Fruit fly (Drosophila melanogaster) whole organism, embryonic: ENCODE results near the gene yellow-e2.

ENCODE experiments used
- ATbp ChIP-seq: fragments of 200-800 bp; sonication (Bioruptor generic); optimal IDR thresholded peaks from 2 replicates; lab custom pipeline; 2017; ENCODE audit warnings: missing biosample characterization, mild to moderate bottlenecking, missing genetic modification characterization, missing genetic modification reagents
- CG11093 ChIP-seq: fragments of 200-800 bp; sonication (Bioruptor generic); IDR thresholded peaks from 3 replicates; pipeline ENCODE4 v1.3.6; 2022; ENCODE audit warnings: missing biosample characterization, missing genetic modification characterization
- CG1233 ChIP-seq: fragments of 200-800 bp; sonication (Bioruptor generic); optimal IDR thresholded peaks from 4 replicates; lab custom pipeline; 2018; ENCODE audit warnings: missing biosample characterization, mild to moderate bottlenecking, missing genetic modification characterization
- CG13775 ChIP-seq: fragments of 200-800 bp; sonication (Bioruptor generic); optimal IDR thresholded peaks from 3 replicates; lab custom pipeline; 2017; ENCODE audit warnings: missing biosample characterization, mild to moderate bottlenecking, missing genetic modification characterization
- CG17186 ChIP-seq: fragments of 200-800 bp; sonication (Bioruptor generic); optimal IDR thresholded peaks from 3 replicates; lab custom pipeline; 2017; ENCODE audit warnings: missing biosample characterization, missing genetic modification reagents, missing genetic modification characterization
- CG18599 ChIP-seq: fragments of 200-800 bp; sonication (Bioruptor generic); optimal IDR thresholded peaks from 3 replicates; lab custom pipeline; 2017; ENCODE audit warnings: missing biosample characterization, missing genetic modification characterization, mild to moderate bottlenecking, moderate library complexity, missing genetic modification reagents
- CG2120 ChIP-seq: fragments of 200-800 bp; sonication (Bioruptor generic); optimal IDR thresholded peaks from 3 replicates; lab custom pipeline; 2016; ENCODE audit warnings: missing biosample characterization, missing genetic modification characterization
- CG2678 ChIP-seq: fragments of 200-800 bp; sonication (Bioruptor generic); optimal IDR thresholded peaks from 3 replicates; lab custom pipeline; 2019; ENCODE audit warnings: missing biosample characterization, mild to moderate bottlenecking, missing genetic modification characterization, moderate library complexity
- CG2712 ChIP-seq: fragments of 200-800 bp; optimal IDR thresholded peaks from 3 replicates; lab custom pipeline; 2019; ENCODE audit warnings: missing biosample characterization, mild to moderate bottlenecking, missing genetic modification characterization, moderate library complexity
- CG34422 ChIP-seq: fragments of 200-800 bp; sonication (Bioruptor generic); IDR thresholded peaks from 3 replicates; pipeline ENCODE4 v1.3.6; 2022; ENCODE audit warnings: missing biosample characterization, missing genetic modification characterization
- CG42726 ChIP-seq: fragments of 200-800 bp; sonication (Bioruptor generic); IDR thresholded peaks from 2 replicates; pipeline ENCODE4 v1.3.6; 2022; ENCODE audit warnings: missing biosample characterization, missing genetic modification characterization; ENCODE audit not compliant: partially characterized antibody
- CG4282 ChIP-seq: fragments of 200-800 bp; sonication (Bioruptor generic); optimal IDR thresholded peaks from 2 replicates; lab custom pipeline; 2016; ENCODE audit warnings: missing biosample characterization, missing genetic modification characterization
- CG4424 ChIP-seq: fragments of 200-800 bp; sonication (Bioruptor generic); optimal IDR thresholded peaks from 3 replicates; lab custom pipeline; 2016; ENCODE audit warnings: missing biosample characterization, missing genetic modification characterization
- CG4617 ChIP-seq: fragments of 200-800 bp; sonication (Bioruptor generic); optimal IDR thresholded peaks from 3 replicates; lab custom pipeline; 2016; ENCODE audit warnings: missing biosample characterization, missing genetic modification characterization, borderline replicate concordance
- CG4820 ChIP-seq: fragments of 200-800 bp; sonication (Bioruptor generic); optimal IDR thresholded peaks from 3 replicates; lab custom pipeline; 2016; ENCODE audit warnings: missing biosample characterization, missing genetic modification characterization
- CG6254 ChIP-seq: fragments of 200-800 bp; sonication (Bioruptor generic); optimal IDR thresholded peaks from 3 replicates; lab custom pipeline; 2017; ENCODE audit warnings: mild to moderate bottlenecking, missing biosample characterization, missing genetic modification reagents, missing genetic modification characterization
- CG6689 ChIP-seq: fragments of 200-800 bp; sonication (Bioruptor generic); IDR thresholded peaks from 2 replicates; pipeline ENCODE4 v1.3.6; 2022; ENCODE audit warnings: missing biosample characterization, missing genetic modification characterization
- CG6791 ChIP-seq: fragments of 200-800 bp; sonication (Bioruptor generic); IDR thresholded peaks from 3 replicates; pipeline ENCODE4 v1.3.6; 2022; ENCODE audit warnings: missing biosample characterization, missing genetic modification characterization; ENCODE audit not compliant: partially characterized antibody
- CG9727 ChIP-seq: fragments of 200-800 bp; sonication (Bioruptor generic); optimal IDR thresholded peaks from 3 replicates; lab custom pipeline; 2017; ENCODE audit warnings: missing biosample characterization, mild to moderate bottlenecking, missing genetic modification characterization
- Dad ChIP-seq: fragments of 200-800 bp; sonication (Bioruptor generic); optimal IDR thresholded peaks from 3 replicates; lab custom pipeline; 2016; ENCODE audit warnings: missing biosample characterization, missing genetic modification characterization
- Drgx ChIP-seq: fragments of 200-800 bp; sonication (Bioruptor generic); IDR thresholded peaks from 2 replicates; pipeline ENCODE4 v1.3.6; 2022; ENCODE audit warnings: missing biosample characterization, missing genetic modification characterization
- E2f1 ChIP-seq: fragments of 200-800 bp; sonication (Bioruptor generic); IDR thresholded peaks from 2 replicates; pipeline ENCODE4 v1.3.6; 2022; ENCODE audit warnings: missing biosample characterization, missing genetic modification characterization
- Hr39 ChIP-seq: fragments of >200 bp; optimal IDR thresholded peaks from 2 replicates; lab custom pipeline; 2017
- Hr78 ChIP-seq, 2 experiments: fragments of 200-800 bp in 1 of 2; fragments of >200 bp in 1 of 2; sonication (Bioruptor generic) in 1 of 2; optimal IDR thresholded peaks; 2 replicates each; lab custom pipeline; 2017 to 2019; ENCODE audit warnings: missing biosample characterization in 2 of 2, missing genetic modification characterization in 2 of 2, mild to moderate bottlenecking in 1 of 2, moderate library complexity in 1 of 2
- Med ChIP-seq: fragments of 200-800 bp; sonication (Bioruptor generic); peaks from one replicate; lab custom pipeline; 2016; ENCODE audit warnings: missing biosample characterization, missing genetic modification characterization, mild to moderate bottlenecking, inconsistent platforms, moderate library complexity
- NfI ChIP-seq: fragments of 200-800 bp; sonication (Bioruptor generic); optimal IDR thresholded peaks from 3 replicates; lab custom pipeline; 2018; ENCODE audit warnings: missing biosample characterization, mild to moderate bottlenecking, missing genetic modification characterization, moderate library complexity
- Oaz ChIP-seq: fragments of 200-800 bp; sonication (Bioruptor generic); IDR thresholded peaks from 2 replicates; pipeline ENCODE4 v1.3.6; 2022; ENCODE audit warnings: missing biosample characterization, missing genetic modification characterization
- Pdp1 ChIP-seq, 2 experiments: fragments of 200-800 bp; sonication (Bioruptor generic); optimal IDR thresholded peaks; 3 replicates each; lab custom pipeline; 2016; ENCODE audit warnings: missing biosample characterization in 2 of 2, missing genetic modification characterization in 2 of 2, mild to moderate bottlenecking in 1 of 2, moderate library complexity in 1 of 2
- Taf1 ChIP-seq: fragments of 200-800 bp; sonication (Bioruptor generic); IDR thresholded peaks from 2 replicates; pipeline ENCODE4 v1.3.6; 2022; ENCODE audit warnings: missing biosample characterization, missing genetic modification characterization
- Trl ChIP-seq, 3 experiments: fragments of >200 bp in 2 of 3; fragments of 200-800 bp in 1 of 3; sonication (Bioruptor generic) in 1 of 3; optimal IDR thresholded peaks; 2 replicates in 1 of 3; 3 replicates in 2 of 3; lab custom pipeline; 2016 to 2017; ENCODE audit warnings: missing biosample characterization in 1 of 3, missing genetic modification characterization in 1 of 3
- Usf ChIP-seq: fragments of 200-800 bp; sonication (Bioruptor generic); optimal IDR thresholded peaks from 2 replicates; lab custom pipeline; 2017; ENCODE audit warnings: missing genotype, missing biosample characterization, missing genetic modification characterization
- br ChIP-seq: fragments of >200 bp; optimal IDR thresholded peaks from 2 replicates; lab custom pipeline; 2017
- esg ChIP-seq: fragments of 200-800 bp; sonication (Bioruptor generic); conservative IDR thresholded peaks from 2 replicates; pipeline ENCODE4 v1.3.6; 2022; ENCODE audit warnings: missing biosample characterization, missing genetic modification characterization
- ewg ChIP-seq: fragments of 200-800 bp; sonication (Bioruptor generic); optimal IDR thresholded peaks from 3 replicates; lab custom pipeline; 2017; ENCODE audit warnings: mild to moderate bottlenecking, missing biosample characterization, missing genetic modification reagents, missing genetic modification characterization
- grau ChIP-seq: fragments of 200-800 bp; optimal IDR thresholded peaks from 3 replicates; lab custom pipeline; 2019; ENCODE audit warnings: missing biosample characterization, mild to moderate bottlenecking, missing genetic modification characterization, moderate library complexity
- her ChIP-seq: fragments of 200-800 bp; sonication (Bioruptor generic); optimal IDR thresholded peaks from 2 replicates; lab custom pipeline; 2016; ENCODE audit warnings: missing biosample characterization, missing genetic modification characterization
- hth ChIP-seq: fragments of >200 bp; optimal IDR thresholded peaks from 2 replicates; lab custom pipeline; 2017; ENCODE audit warnings: inconsistent platforms
- kni ChIP-seq: fragments of 200-800 bp; sonication (Bioruptor generic); optimal IDR thresholded peaks from 3 replicates; lab custom pipeline; 2017; ENCODE audit warnings: mild to moderate bottlenecking, missing biosample characterization, missing genetic modification reagents, missing genetic modification characterization
- mam ChIP-seq: fragments of 200-800 bp; sonication (Bioruptor generic); optimal IDR thresholded peaks from 3 replicates; lab custom pipeline; 2016; ENCODE audit warnings: missing biosample characterization, missing genetic modification characterization
- mirr ChIP-seq: fragments of 200-800 bp; sonication (Bioruptor generic); optimal IDR thresholded peaks from 3 replicates; lab custom pipeline; 2018; ENCODE audit warnings: missing biosample characterization, mild to moderate bottlenecking, missing genetic modification characterization
- onecut ChIP-seq: fragments of 200-800 bp; sonication (Bioruptor generic); IDR thresholded peaks from 2 replicates; pipeline ENCODE4 v1.3.6; 2022; ENCODE audit warnings: missing biosample characterization, missing genetic modification characterization
- pros ChIP-seq: fragments of 200-800 bp; sonication (Bioruptor generic); optimal IDR thresholded peaks from 3 replicates; lab custom pipeline; 2019; ENCODE audit warnings: missing biosample characterization, mild to moderate bottlenecking, missing genetic modification characterization, moderate library complexity
- slp2 ChIP-seq: fragments of 200-800 bp; sonication (Bioruptor generic); optimal IDR thresholded peaks from 2 replicates; lab custom pipeline; 2016; ENCODE audit warnings: missing biosample characterization, missing genetic modification characterization
- sqz ChIP-seq: fragments of 200-800 bp; sonication (Bioruptor generic); optimal IDR thresholded peaks from 3 replicates; lab custom pipeline; 2018; ENCODE audit warnings: missing biosample characterization, mild to moderate bottlenecking, missing genetic modification characterization
- tin ChIP-seq: fragments of 200-800 bp; sonication (Bioruptor generic); optimal IDR thresholded peaks from 3 replicates; lab custom pipeline; 2016; ENCODE audit warnings: missing biosample characterization, missing genetic modification characterization
- usp ChIP-seq: fragments of >200 bp; optimal IDR thresholded peaks from 2 replicates; lab custom pipeline; 2017; ENCODE audit warnings: missing biosample characterization, missing genetic modification characterization
- wor ChIP-seq: fragments of 200-800 bp; sonication (Bioruptor generic); IDR thresholded peaks from 2 replicates; pipeline ENCODE4 v1.3.6; 2022; ENCODE audit warnings: missing biosample characterization, missing genetic modification characterization
- zen2 ChIP-seq: fragments of 200-800 bp; sonication (Bioruptor generic); IDR thresholded peaks from 3 replicates; pipeline ENCODE4 v1.3.6; 2022; ENCODE audit warnings: missing biosample characterization, missing genetic modification characterization; ENCODE audit not compliant: partially characterized antibody

The yellow-e2 gene

dm6 chr3R:13364175-13365174 lies 42.3 kb downstream of the yellow-e2 start, which contains the start of gene Dic1 (continued):
- TF ChIP-seq CG18599 (GFP tag; lab: Kevin White, UChicago) (peak; percentile 98), Trl (optimal IDR thresholded peaks at IDR 0.05; lab: Kevin White, UChicago) (peak; percentile 74 to 86), Trl (GFP tag; optimal IDR thresholded peaks at IDR 0.05; lab: Kevin White, UChicago) (peak; percentile 80), CG6791 (GFP tag; lab: Robert Waterston, UW) (no peak), esg (GFP tag; lab: Robert Waterston, UW) (peak; percentile 91), Taf1 (GFP tag; lab: Robert Waterston, UW) (peak; percentile 76), CG6254 (GFP tag; lab: Kevin White, UChicago) (peak; percentile 95), CG2678 (peak; percentile 99), Hr39 (no peak), CG4820 (GFP tag; lab: Kevin White, UChicago) (peak; percentile 97), zen2 (no peak), CG2712 (tag; lab: Kevin White, UChicago) (peak; percentile 96), slp2 (GFP tag; lab: Kevin White, UChicago) (peak; percentile 88), CG4282 (GFP tag; lab: Kevin White, UChicago) (peak; percentile 71), wor (GFP tag; lab: Robert Waterston, UW) (peak; percentile 91), kni (GFP tag; lab: Kevin White, UChicago) (peak; percentile 94), CG6689 (GFP tag; lab: Robert Waterston, UW) (peak; percentile 92), Pdp1 (GFP tag; optimal IDR thresholded peaks at IDR 0.05; lab: Kevin White, UChicago) (peak; percentile 83 to 93), Oaz (GFP tag; lab: Robert Waterston, UW) (peak; percentile 86), her (GFP tag; lab: Kevin White, UChicago) (peak; percentile 78), sqz (GFP tag; lab: Kevin White, UChicago) (peak; percentile 96), ATbp (GFP tag; lab: Kevin White, UChicago) (peak; percentile 96), usp (GFP tag; lab: Kevin White, UChicago) (no peak), onecut (GFP tag; lab: Robert Waterston, UW) (peak; percentile 88), CG42726 (peak; percentile 51; the same call in 1 of the 2 replicates), CG17186 (GFP tag; lab: Kevin White, UChicago) (peak; percentile 80), br (lab: Kevin White, UChicago) (no peak), Med (GFP tag; lab: Kevin White, UChicago) (peak; percentile 98), CG1233 (GFP tag; lab: Kevin White, UChicago) (peak; percentile 97), Drgx (peak; percentile 91), hth (no peak), mirr (GFP tag; lab: Kevin White, UChicago) (peak; percentile 14), E2f1 (GFP tag; lab: Robert Waterston, UW) (peak; percentile 88), CG9727 (GFP tag; lab: Kevin White, UChicago) (peak; percentile 99), grau (tag; lab: Kevin White, UChicago) (peak; percentile 96), CG13775 (peak; percentile 98), pros (GFP tag; lab: Kevin White, UChicago) (peak; percentile 45), CG2120 (GFP tag; lab: Kevin White, UChicago) (peak; percentile 97), NfI (peak; percentile 97), tin (GFP tag; lab: Kevin White, UChicago) (peak; percentile 97), ewg (GFP tag; lab: Kevin White, UChicago) (peak; percentile 93), Hr78 (GFP tag; optimal IDR thresholded peaks at IDR 0.05; lab: Kevin White, UChicago) (peak in 1 of 2 experiments; percentile 99), CG4424 (GFP tag; lab: Kevin White, UChicago) (peak; percentile 97), Dad (peak; percentile 83), CG4617 (GFP tag; lab: Kevin White, UChicago) (peak; percentile 84), mam (GFP tag; lab: Kevin White, UChicago) (peak; percentile 92), CG11093 (GFP tag; lab: Robert Waterston, UW) (peak; percentile 90), Usf (GFP tag; lab: Kevin White, UChicago) (peak; percentile 96), CG34422 (peak; percentile 88)
